Fruit fly (Drosophila melanogaster) whole organism, wandering third instar larva: ENCODE results near the gene CG10555.

ENCODE experiments used
- N ChIP-seq: fragments of >200 bp; optimal IDR thresholded peaks from 2 replicates; lab custom pipeline; 2018; ENCODE audit warnings: missing biosample characterization, missing external identifiers, missing genetic modification characterization
- OdsH ChIP-seq: fragments of 200-800 bp; sonication (Bioruptor generic); optimal IDR thresholded peaks from 2 replicates; lab custom pipeline; 2016; ENCODE audit warnings: missing biosample characterization, mild to moderate bottlenecking, missing genetic modification characterization
- rgr ChIP-seq: fragments of 200-800 bp; sonication (Bioruptor generic); optimal IDR thresholded peaks from 3 replicates; lab custom pipeline; 2016; ENCODE audit warnings: missing biosample characterization, mild to moderate bottlenecking, missing genetic modification characterization

DNA sequence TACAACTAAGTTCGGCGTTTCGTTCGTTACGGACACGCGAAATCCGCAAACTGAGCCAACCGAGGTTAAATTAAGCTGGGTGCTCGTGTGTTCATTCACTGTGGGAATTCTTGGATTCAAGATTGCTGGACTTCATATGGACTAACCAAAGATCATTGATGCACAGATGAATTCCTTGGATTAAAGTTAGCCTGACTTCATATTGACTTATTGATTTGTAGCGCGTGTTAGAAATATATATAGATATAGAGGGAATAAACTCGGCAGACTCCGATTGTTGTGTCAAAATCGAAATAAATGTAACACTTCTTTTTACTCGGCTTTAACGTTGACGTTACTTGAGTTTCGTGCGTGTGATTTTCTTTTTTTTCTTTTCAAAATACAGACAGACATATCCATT is 13.3 kb upstream of the CG10555 start, which contains the start of gene CG1387:
- TF ChIP-seq rgr (GFP tag; lab: Kevin White, UChicago) (no peak), N (GFP tag; lab: Kevin White, UChicago) (no peak), OdsH (GFP tag; lab: Kevin White, UChicago) (no peak)
